Fruit fly (Drosophila melanogaster) whole organism, prepupa: ENCODE measurements around the gene zfh1.

Experiments
- CG11902 ChIP-seq: fragments of 200-800 bp; sonication (Bioruptor generic); optimal IDR thresholded peaks from 3 replicates; lab custom pipeline; 2016; ENCODE audit warnings: missing biosample characterization, missing genetic modification characterization
- CG6163 ChIP-seq: fragments of 200-800 bp; sonication (Bioruptor generic); IDR thresholded peaks from 3 replicates; pipeline ENCODE4 v1.3.6; 2022; ENCODE audit warnings: missing biosample characterization, missing genetic modification characterization
- fd59A ChIP-seq: fragments of 200-800 bp; sonication (Bioruptor generic); optimal IDR thresholded peaks from 2 replicates; lab custom pipeline; 2017; ENCODE audit warnings: missing biosample characterization, mild to moderate bottlenecking, missing genetic modification characterization, missing genetic modification reagents
- net ChIP-seq: fragments of 200-800 bp; sonication (Bioruptor generic); optimal IDR thresholded peaks from 3 replicates; lab custom pipeline; 2016; ENCODE audit warnings: missing biosample characterization, missing genetic modification characterization

DNA sequence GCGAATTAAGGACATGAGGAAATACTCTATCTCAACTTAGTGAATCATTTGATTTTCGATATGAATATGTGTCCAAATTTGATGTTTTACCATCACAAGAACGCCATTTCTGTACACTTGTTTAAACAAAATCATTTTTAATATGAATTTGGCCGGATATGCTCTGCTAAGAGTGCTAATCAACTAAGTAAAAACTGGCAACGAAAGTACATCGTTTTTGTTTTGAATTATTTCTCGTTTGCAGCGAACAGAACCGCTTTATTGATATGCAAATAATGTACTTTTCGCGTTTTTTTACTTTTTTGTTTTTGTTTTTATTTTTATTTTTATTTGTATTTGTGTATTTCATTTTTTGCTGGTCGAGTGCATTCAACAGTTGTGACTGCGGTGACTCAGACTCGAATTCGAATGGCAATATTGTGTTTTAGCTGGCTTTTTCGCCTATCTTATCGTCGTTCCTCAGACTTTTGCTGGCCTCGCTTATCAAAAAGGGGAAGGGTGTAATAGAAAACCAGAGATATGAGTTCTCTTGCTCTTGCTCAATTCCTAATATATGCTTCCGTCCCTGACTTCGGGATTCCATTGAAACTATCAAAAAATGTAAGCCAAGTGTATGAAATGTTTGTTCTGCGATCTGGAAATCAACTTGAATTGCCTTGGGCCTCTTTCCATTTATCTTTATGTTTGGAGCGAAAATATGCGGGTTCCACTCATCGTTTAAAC, 45.7 kb downstream of the zfh1 start:
- TF ChIP-seq CG6163 (GFP tag; lab: Robert Waterston, UW) (peak; percentile 61; the same call in 2 of the 3 replicates), fd59A (no peak), net (GFP tag; lab: Kevin White, UChicago) (peak; percentile 54), CG11902 (GFP tag; lab: Kevin White, UChicago) (no peak)
